Fruit fly (Drosophila melanogaster): ENCODE measurements around the gene sty.
A peak's percentile ranks its signal among the peaks of the same experiment; 100 is the strongest.

sty gene

DNA sequence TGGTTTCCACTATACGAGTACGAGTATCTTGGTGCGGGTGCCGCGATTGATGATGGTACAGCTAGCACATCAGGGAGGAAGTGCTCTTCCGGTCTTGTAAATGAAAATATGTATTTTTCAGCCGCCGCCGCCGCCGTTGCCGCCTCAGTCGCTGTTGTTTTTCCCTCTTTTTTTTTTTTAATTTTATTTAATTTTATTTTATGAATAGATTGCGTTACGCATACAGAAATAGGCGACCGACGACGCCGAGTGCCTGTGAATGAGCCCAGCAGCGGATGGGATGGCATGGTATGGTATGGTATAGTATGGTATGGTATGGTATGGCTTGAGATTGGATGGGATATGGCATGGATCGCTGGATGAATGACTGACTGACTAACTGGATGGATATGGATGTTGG is 38.0 kb downstream of the sty start:
- TF ChIP-seq Dll (GFP tag; IDR thresholded peaks at IDR 0.05; ENCODE audit: partially characterized antibody), result no peak
- no peak for TF ChIP-seq TFAM (GFP tag; optimal IDR thresholded peaks at IDR 0.05)
- no peak for TF ChIP-seq ranshi (GFP tag; IDR thresholded peaks at IDR 0.05)
- peak; percentile 40 for TF ChIP-seq sqz (GFP tag; optimal IDR thresholded peaks at IDR 0.05)
- TF ChIP-seq pb (GFP tag; optimal IDR thresholded peaks at IDR 0.05), result no peak
- no peak for TF ChIP-seq prd (optimal IDR thresholded peaks at IDR 0.05)
- TF ChIP-seq prd (GFP tag; IDR thresholded peaks at IDR 0.05), result no peak
- no peak for TF ChIP-seq CG15601 (tag; optimal IDR thresholded peaks at IDR 0.05)
- no peak for TF ChIP-seq tgo (GFP tag; IDR thresholded peaks at IDR 0.05)
- no peak for TF ChIP-seq CG7928 (GFP tag; optimal IDR thresholded peaks at IDR 0.05)
- no peak for TF ChIP-seq CG15011 (GFP tag; optimal IDR thresholded peaks at IDR 0.05)
- TF ChIP-seq CG1233 (GFP tag; optimal IDR thresholded peaks at IDR 0.05), result no peak
- no peak for TF ChIP-seq slp2 (GFP tag; optimal IDR thresholded peaks at IDR 0.05)
- TF ChIP-seq Oli (tag; optimal IDR thresholded peaks at IDR 0.05), result no peak
- no peak for TF ChIP-seq Hmx (GFP tag; optimal IDR thresholded peaks at IDR 0.05)
- TF ChIP-seq Six4 (GFP tag; optimal IDR thresholded peaks at IDR 0.05), result no peak
- no peak for TF ChIP-seq CoRest (tag; optimal IDR thresholded peaks at IDR 0.05)
- TF ChIP-seq Nf-YC (tag; optimal IDR thresholded peaks at IDR 0.05), result no peak
- no peak for TF ChIP-seq Ptx1 (GFP tag; IDR thresholded peaks at IDR 0.05)
- TF ChIP-seq CG12071 (GFP tag; optimal IDR thresholded peaks at IDR 0.05), result no peak
- no peak for TF ChIP-seq stc (GFP tag; IDR thresholded peaks at IDR 0.05)
- TF ChIP-seq pita (GFP tag; optimal IDR thresholded peaks at IDR 0.05), result no peak
- no peak for TF ChIP-seq Pdp1 (GFP tag; optimal IDR thresholded peaks at IDR 0.05)
- TF ChIP-seq Dbx (GFP tag; IDR thresholded peaks at IDR 0.05), result no peak
- no peak for TF ChIP-seq Gsc (GFP tag; IDR thresholded peaks at IDR 0.05)
- no peak for TF ChIP-seq Asciz (GFP tag; optimal IDR thresholded peaks at IDR 0.05)
- TF ChIP-seq CTCF (GFP tag; optimal IDR thresholded peaks at IDR 0.05), result no peak
- TF ChIP-seq croc (GFP tag; conservative IDR thresholded peaks at IDR 0.05), result no peak
- TF ChIP-seq gem (tag; optimal IDR thresholded peaks at IDR 0.05), result no peak
- TF ChIP-seq ap (GFP tag; IDR thresholded peaks at IDR 0.05), result no peak
- no peak for TF ChIP-seq Dip2 (GFP tag; IDR thresholded peaks at IDR 0.05)
- no peak for TF ChIP-seq CG4820 (GFP tag; optimal IDR thresholded peaks at IDR 0.05)
- TF ChIP-seq CG2199 (GFP tag; IDR thresholded peaks at IDR 0.05), result peak; percentile 69; the same call in 2 of the 3 replicates
- no peak for TF ChIP-seq CG6765 (GFP tag; optimal IDR thresholded peaks at IDR 0.05)
- TF ChIP-seq unpg (GFP tag; optimal IDR thresholded peaks at IDR 0.05), result no peak
- TF ChIP-seq danr (GFP tag; IDR thresholded peaks at IDR 0.05), result no peak
- no peak for TF ChIP-seq pros (GFP tag; optimal IDR thresholded peaks at IDR 0.05)
- no peak for TF ChIP-seq CG13123 (GFP tag; optimal IDR thresholded peaks at IDR 0.05)
- TF ChIP-seq Drgx (GFP tag; IDR thresholded peaks at IDR 0.05), result 0 out of 2 replicates have a peak, but pooled peaks have one; percentile 27
- no peak for TF ChIP-seq CG4404 (GFP tag; IDR thresholded peaks at IDR 0.05)
- no peak for TF ChIP-seq gsb (GFP tag; IDR thresholded peaks at IDR 0.05)
- no peak for TF ChIP-seq Fer1 (GFP tag; optimal IDR thresholded peaks at IDR 0.05)
- 0 out of 2 replicates have a peak, but pooled peaks have one; percentile 5 for TF ChIP-seq seq (GFP tag; IDR thresholded peaks at IDR 0.05)
- no peak for TF ChIP-seq CG1024 (GFP tag; IDR thresholded peaks at IDR 0.05)
- no peak for TF ChIP-seq kah (GFP tag; optimal IDR thresholded peaks at IDR 0.05)
- no peak for TF ChIP-seq Doc3 (GFP tag; IDR thresholded peaks at IDR 0.05; ENCODE audit: partially characterized antibody)
- no peak for TF ChIP-seq CG2678 (tag; optimal IDR thresholded peaks at IDR 0.05)
- no peak for TF ChIP-seq CG8089 (GFP tag; optimal IDR thresholded peaks at IDR 0.05)
- TF ChIP-seq nom (GFP tag; optimal IDR thresholded peaks at IDR 0.05), result peak; percentile 23
- no peak for TF ChIP-seq CG10959 (GFP tag; IDR thresholded peaks at IDR 0.05)
- TF ChIP-seq HHEX (GFP tag; optimal IDR thresholded peaks at IDR 0.05), result no peak
- TF ChIP-seq crp (GFP tag; optimal IDR thresholded peaks at IDR 0.05), result no peak
- no peak for TF ChIP-seq CG10462 (GFP tag; optimal IDR thresholded peaks at IDR 0.05)
